Worm (Caenorhabditis elegans): Measurements from ENCODE around the gene C14C10.10.
A peak's percentile ranks its signal among the peaks of the same experiment; 100 is the strongest.

Gene C14C10.10

DNA sequence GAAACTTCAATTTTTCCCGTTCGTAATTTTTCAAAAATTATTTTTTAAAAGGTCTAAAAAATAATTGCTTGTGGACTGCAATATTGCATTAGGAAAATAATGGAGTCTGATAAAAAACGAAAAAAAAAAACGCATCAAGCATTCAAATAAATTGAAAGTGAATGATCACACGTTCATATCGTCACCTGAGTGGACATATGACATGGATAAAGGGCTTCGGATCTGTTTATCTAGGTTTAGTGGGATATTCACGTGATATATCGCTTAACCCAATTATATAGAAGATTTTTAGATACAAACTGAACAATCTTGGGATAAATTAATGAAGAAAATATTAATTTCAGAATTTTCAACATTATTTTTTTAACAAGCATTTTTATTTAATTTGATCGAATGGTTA lies 48.2 kb downstream of the C14C10.10 start:
- TF ChIP-seq nhr-23 (tag; optimal IDR thresholded peaks at IDR 0.05) (peak; percentile 59), aly-2 (tag; optimal IDR thresholded peaks at IDR 0.05) (no peak), jun-1 (tag; optimal IDR thresholded peaks at IDR 0.05) (no peak), daf-12 (tag; optimal IDR thresholded peaks at IDR 0.05) (no peak), ZK546.5 (tag; optimal IDR thresholded peaks at IDR 0.05) (no peak), egl-27 (tag; optimal IDR thresholded peaks at IDR 0.05) (no peak), nhr-43 (tag; optimal IDR thresholded peaks at IDR 0.05; ENCODE audit: poor library complexity, severe bottlenecking) (peak; percentile 29), ceh-9 (tag; optimal IDR thresholded peaks at IDR 0.05) (no peak)

DNA sequence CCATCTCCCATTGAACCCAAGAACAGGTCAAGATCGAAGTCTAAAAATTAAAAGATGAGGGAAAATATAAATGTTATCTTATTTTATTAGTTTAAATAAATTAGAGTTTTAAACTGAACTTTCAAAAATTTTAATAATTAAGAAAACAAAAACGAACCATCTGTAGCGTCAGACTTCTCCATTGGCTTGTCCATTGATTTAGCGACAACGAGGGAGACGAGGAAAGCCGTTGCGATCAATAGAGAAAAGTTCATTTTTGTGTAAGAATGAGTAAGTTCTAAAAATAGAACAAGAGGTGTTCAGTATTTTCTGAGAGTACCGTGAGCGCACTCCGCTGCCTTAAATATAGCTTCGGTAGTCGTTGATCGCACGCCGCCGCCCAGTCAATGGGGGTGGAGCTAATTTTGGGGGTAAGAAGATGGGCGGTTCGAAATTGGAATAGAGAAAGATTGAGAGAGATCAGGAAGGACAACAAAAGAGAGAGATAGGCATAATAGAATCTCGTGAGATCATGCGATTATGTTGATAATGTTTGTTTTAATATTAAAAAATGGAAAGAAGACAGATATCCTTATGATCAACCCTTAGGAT lies 48.8 kb downstream of the C14C10.10 start, which contains the start of gene F45D3.3:
F45D3.3 (minus strand) TSS at position 350 of the 591 bp plus-strand sequence.
- TF ChIP-seq nhr-43 (tag; optimal IDR thresholded peaks at IDR 0.05; ENCODE audit: poor library complexity, severe bottlenecking) (peak; percentile 55), nhr-12 (tag; optimal IDR thresholded peaks at IDR 0.05) (no peak), ama-1 (optimal IDR thresholded peaks at IDR 0.05) (peak; percentile 91), nhr-23 (tag; optimal IDR thresholded peaks at IDR 0.05) (peak; percentile 80), nhr-28 (tag; optimal IDR thresholded peaks at IDR 0.05) (no peak), egl-5 (tag; optimal IDR thresholded peaks at IDR 0.05) (no peak), nhr-25 (tag; optimal IDR thresholded peaks at IDR 0.05) (peak; percentile 35), nfya-1 (tag; optimal IDR thresholded peaks at IDR 0.05; ENCODE audit: insufficient read depth) (peak; percentile 31)

DNA sequence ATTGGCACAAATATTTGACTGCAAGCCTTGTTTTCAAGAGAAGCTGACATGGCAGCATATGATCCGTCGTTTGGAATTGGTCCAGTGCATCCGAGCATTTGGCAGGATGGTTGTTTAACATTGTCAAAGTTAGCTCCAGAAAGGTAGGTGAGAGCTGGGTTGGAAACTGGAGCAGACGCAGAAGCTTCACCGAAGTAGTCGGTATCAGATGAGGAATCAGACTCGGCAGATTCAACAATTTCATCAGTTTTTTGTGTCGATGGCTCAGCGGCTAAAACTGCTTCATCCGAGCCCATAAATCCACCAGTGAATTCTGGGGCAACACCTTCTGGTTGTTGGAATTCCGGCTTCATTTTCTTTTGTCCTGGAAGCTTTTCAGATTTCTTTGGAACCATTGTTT lies 49.3 kb downstream of the C14C10.10 start:
- TF ChIP-seq fkh-10 (GFP tag; optimal IDR thresholded peaks at IDR 0.05) (no peak), zag-1 (tag; optimal IDR thresholded peaks at IDR 0.05) (no peak), ZK546.5 (tag; optimal IDR thresholded peaks at IDR 0.05) (no peak), mml-1 (tag; optimal IDR thresholded peaks at IDR 0.05) (no peak), snpc-4 (tag; optimal IDR thresholded peaks at IDR 0.05) (no peak), lin-15B (tag; optimal IDR thresholded peaks at IDR 0.05) (no peak), ama-1 (optimal IDR thresholded peaks at IDR 0.05) (peak; percentile 95), nhr-43 (tag; optimal IDR thresholded peaks at IDR 0.05; ENCODE audit: poor library complexity, severe bottlenecking) (peak; percentile 50), nhr-25 (tag; optimal IDR thresholded peaks at IDR 0.05) (peak; percentile 36), sea-2 (GFP tag; optimal IDR thresholded peaks at IDR 0.05) (no peak), ceh-9 (tag; optimal IDR thresholded peaks at IDR 0.05) (no peak), ceh-28 (tag; optimal IDR thresholded peaks at IDR 0.05) (no peak)

Data from whole organism, L3 larva.